Fruit fly (Drosophila melanogaster): Measurements from ENCODE around the gene CG33235.

DNA sequence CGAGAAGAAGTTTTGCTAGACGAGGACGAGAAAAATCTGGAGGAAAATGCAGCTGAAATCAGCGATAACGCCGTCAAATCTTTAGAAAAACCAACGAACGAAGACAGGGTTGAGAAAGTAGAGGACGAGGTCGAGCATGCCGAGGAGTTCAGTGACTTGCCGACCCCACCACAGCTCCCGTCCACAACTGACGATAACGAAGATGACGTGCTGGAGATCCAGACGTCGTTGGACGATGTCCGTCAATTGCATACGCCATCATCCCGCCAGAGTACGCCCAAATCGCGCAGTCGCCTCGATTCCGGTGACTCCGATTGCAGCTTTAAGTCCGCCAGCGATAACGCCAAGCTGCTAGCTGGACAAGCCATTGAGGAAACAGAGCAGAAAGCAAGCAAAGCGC is 34.2 kb downstream of the CG33235 start:
- TF ChIP-seq ttk (optimal IDR thresholded peaks at IDR 0.05) (no peak), Myc (optimal IDR thresholded peaks at IDR 0.05) (no peak), psq (optimal IDR thresholded peaks at IDR 0.05) (no peak), Sin3A (optimal IDR thresholded peaks at IDR 0.05) (no peak), h (optimal IDR thresholded peaks at IDR 0.05) (no peak)
